Fruit fly (Drosophila melanogaster): ENCODE measurements around the gene CG32079.

dm6 chr3L:11070372-11070854 lies 45.1 kb downstream of the CG32079 start, which contains the start of gene Mocs1:
- TF ChIP-seq EcR (GFP tag; optimal IDR thresholded peaks at IDR 0.05) (no peak), pan (optimal IDR thresholded peaks at IDR 0.05) (no peak), Dll (optimal IDR thresholded peaks at IDR 0.05) (no peak), CG8478 (optimal IDR thresholded peaks at IDR 0.05) (no peak)

Data from whole organism.